Fruit fly (Drosophila melanogaster): ENCODE results near the gene CG16903.

DNA sequence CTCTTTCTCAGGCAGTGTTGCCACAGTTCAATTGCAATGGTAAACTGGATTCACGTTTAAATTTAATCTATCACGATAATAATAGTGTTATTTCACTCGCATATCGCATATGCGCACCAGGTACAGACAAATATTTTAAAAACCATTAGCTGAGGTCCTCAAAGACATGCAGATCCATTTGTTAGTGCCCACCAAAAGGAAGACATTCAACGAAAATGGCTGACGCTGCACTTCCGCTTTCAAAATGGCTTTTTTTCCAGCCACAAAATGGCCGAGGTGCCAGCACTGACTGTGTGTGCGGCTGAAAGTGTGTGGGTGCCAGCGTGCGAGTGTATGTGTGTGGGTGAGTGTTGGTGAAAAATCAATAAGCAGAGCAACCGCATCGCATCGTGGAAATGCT is 19.1 kb downstream of the CG16903 start:
- TF ChIP-seq CG12768 (GFP tag; optimal IDR thresholded peaks at IDR 0.05) = peak; percentile 63
- no peak for TF ChIP-seq CG1620 (GFP tag; optimal IDR thresholded peaks at IDR 0.05)
- TF ChIP-seq bab1 (GFP tag; optimal IDR thresholded peaks at IDR 0.05) = peak; percentile 19
- TF ChIP-seq CG7045 (GFP tag; optimal IDR thresholded peaks at IDR 0.05) = peak; percentile 57
- TF ChIP-seq CG11617 (GFP tag; optimal IDR thresholded peaks at IDR 0.05) = peak; percentile 60
- no peak for TF ChIP-seq CG33017 (tag; optimal IDR thresholded peaks at IDR 0.05)
- TF ChIP-seq CG5204 (GFP tag; optimal IDR thresholded peaks at IDR 0.05) = peak; percentile 60

All from whole organism, adult.